Worm (Caenorhabditis elegans): ENCODE measurements around the gene sdc-3.

The sdc-3 gene

DNA sequence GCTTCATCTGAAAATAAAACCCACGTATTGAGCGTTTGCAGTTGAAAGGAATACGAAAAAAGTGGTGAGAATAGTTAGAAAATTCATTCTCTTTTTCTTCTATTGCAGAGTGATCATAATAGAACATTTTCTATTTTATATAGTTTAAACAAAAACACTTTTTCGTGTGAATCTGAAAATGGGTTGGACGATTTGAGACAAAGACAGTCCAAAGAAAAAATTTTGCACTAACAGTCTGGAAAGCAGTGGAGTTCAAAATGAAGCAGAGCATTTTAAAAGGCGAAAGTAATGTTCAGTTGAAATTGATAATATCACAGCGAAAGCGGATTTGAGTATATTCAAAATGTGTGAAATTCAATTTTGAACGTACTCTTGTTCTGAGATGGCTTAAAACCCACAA is 40.6 kb upstream of the sdc-3 start, which contains the start of gene C01G10.18:
TSS of gene C01G10.18 (minus strand) at position 101 of the 400 bp plus-strand sequence.
- no peak for TF ChIP-seq ztf-4 (tag; optimal IDR thresholded peaks at IDR 0.05)
- TF ChIP-seq nhr-12 (tag; optimal IDR thresholded peaks at IDR 0.05) = no peak
- TF ChIP-seq zag-1 (tag; optimal IDR thresholded peaks at IDR 0.05) = no peak
- no peak for TF ChIP-seq lin-11 (tag; optimal IDR thresholded peaks at IDR 0.05)
- TF ChIP-seq peb-1 (tag; optimal IDR thresholded peaks at IDR 0.05) = no peak
- no peak for TF ChIP-seq sem-4 (tag; optimal IDR thresholded peaks at IDR 0.05)
- TF ChIP-seq fos-1 (tag; optimal IDR thresholded peaks at IDR 0.05) = no peak
- TF ChIP-seq ama-1 (optimal IDR thresholded peaks at IDR 0.05) = no peak
- TF ChIP-seq elt-3 (tag; optimal IDR thresholded peaks at IDR 0.05) = no peak
- no peak for TF ChIP-seq C34F6.9 (tag; optimal IDR thresholded peaks at IDR 0.05)
- no peak for TF ChIP-seq nhr-77 (tag; optimal IDR thresholded peaks at IDR 0.05)
- TF ChIP-seq R02D3.7 (tag; optimal IDR thresholded peaks at IDR 0.05) = no peak
- no peak for TF ChIP-seq F13H6.1 (tag; optimal IDR thresholded peaks at IDR 0.05)
- TF ChIP-seq nhr-25 (tag; optimal IDR thresholded peaks at IDR 0.05) = no peak
- TF ChIP-seq ztf-1 (GFP tag; conservative IDR thresholded peaks at IDR 0.05) = no peak
- no peak for TF ChIP-seq crh-2 (tag; optimal IDR thresholded peaks at IDR 0.05)
- TF ChIP-seq lsy-2 (tag; optimal IDR thresholded peaks at IDR 0.05) = no peak
- TF ChIP-seq Y55F3AM.14 (GFP tag; optimal IDR thresholded peaks at IDR 0.05) = no peak
- no peak for TF ChIP-seq egl-27 (tag; optimal IDR thresholded peaks at IDR 0.05)
- TF ChIP-seq unc-62 (GFP tag; optimal IDR thresholded peaks at IDR 0.05) = no peak

ce11 chrV:15087207-15087706 is 39.2 kb upstream of the sdc-3 start, which contains the start of the genes C01G10.15 and C01G10.6:
Gene C01G10.15, minus strand, starts transcription at chrV:15087307.
Gene C01G10.6, plus strand, starts transcription at chrV:15087656.
- TF ChIP-seq peb-1 (tag; optimal IDR thresholded peaks at IDR 0.05) (no peak), ztf-11 (tag; optimal IDR thresholded peaks at IDR 0.05) (no peak), sma-9 (GFP tag; optimal IDR thresholded peaks at IDR 0.05) (peak; percentile 0), sma-9 (tag; optimal IDR thresholded peaks at IDR 0.05) (no peak), F13H6.1 (tag; optimal IDR thresholded peaks at IDR 0.05) (no peak)

ce11 chrV:15085335-15085800 is 37.4 kb upstream of the sdc-3 start, which contains the start of the genes ahsa-1 and C01G10.7:
Gene ahsa-1, minus strand, starts transcription at chrV:15085385.
Gene C01G10.7, plus strand, starts transcription at chrV:15085747.
- no peak for TF ChIP-seq unc-62 (GFP tag; optimal IDR thresholded peaks at IDR 0.05)
- TF ChIP-seq ceh-16 (tag; optimal IDR thresholded peaks at IDR 0.05) = peak; percentile 36
- peak; percentile 79 for TF ChIP-seq ztf-4 (tag; optimal IDR thresholded peaks at IDR 0.05)
- peak; percentile 78 for TF ChIP-seq nhr-129 (tag; optimal IDR thresholded peaks at IDR 0.05)
- TF ChIP-seq ztf-1 (GFP tag; conservative IDR thresholded peaks at IDR 0.05) = no peak
- TF ChIP-seq nhr-21 (tag; optimal IDR thresholded peaks at IDR 0.05) = no peak
- peak; percentile 76 to 93 for TF ChIP-seq lsy-2 (tag; optimal IDR thresholded peaks at IDR 0.05)
- peak; percentile 23 for TF ChIP-seq nhr-237 (tag; optimal IDR thresholded peaks at IDR 0.05)
- no peak for TF ChIP-seq unc-39 (tag; optimal IDR thresholded peaks at IDR 0.05)
- TF ChIP-seq F13H6.1 (tag; optimal IDR thresholded peaks at IDR 0.05) = peak; percentile 86
- TF ChIP-seq sma-3 (GFP tag; optimal IDR thresholded peaks at IDR 0.05) = peak; percentile 95
- TF ChIP-seq alr-1 (tag; optimal IDR thresholded peaks at IDR 0.05) = no peak
- TF ChIP-seq crh-2 (tag; optimal IDR thresholded peaks at IDR 0.05) = peak; percentile 94
- TF ChIP-seq elt-3 (tag; optimal IDR thresholded peaks at IDR 0.05) = no peak
- no peak for TF ChIP-seq nhr-10 (tag; optimal IDR thresholded peaks at IDR 0.05)
- TF ChIP-seq nhr-77 (tag; optimal IDR thresholded peaks at IDR 0.05) = peak; percentile 78
- TF ChIP-seq egl-27 (tag; optimal IDR thresholded peaks at IDR 0.05) = peak; percentile 52
- no peak for TF ChIP-seq ama-1 (optimal IDR thresholded peaks at IDR 0.05)
- peak; percentile 80 for TF ChIP-seq mab-5 (tag; optimal IDR thresholded peaks at IDR 0.05)
- TF ChIP-seq lin-39 (tag; optimal IDR thresholded peaks at IDR 0.05) = no peak
- TF ChIP-seq zag-1 (tag; optimal IDR thresholded peaks at IDR 0.05) = peak; percentile 30
- TF ChIP-seq sma-9 (GFP tag; optimal IDR thresholded peaks at IDR 0.05) = peak; percentile 88
- no peak for TF ChIP-seq sma-9 (tag; optimal IDR thresholded peaks at IDR 0.05)
- TF ChIP-seq snpc-4 (tag; optimal IDR thresholded peaks at IDR 0.05) = peak; percentile 81
- TF ChIP-seq nhr-6 (tag; optimal IDR thresholded peaks at IDR 0.05) = no peak
- TF ChIP-seq peb-1 (tag; optimal IDR thresholded peaks at IDR 0.05) = no peak
- peak; percentile 98 for TF ChIP-seq unc-55 (GFP tag; optimal IDR thresholded peaks at IDR 0.05)
- TF ChIP-seq nhr-23 (tag; optimal IDR thresholded peaks at IDR 0.05) = no peak
- no peak for TF ChIP-seq ztf-11 (tag; optimal IDR thresholded peaks at IDR 0.05)
- peak; percentile 88 for TF ChIP-seq R02D3.7 (tag; optimal IDR thresholded peaks at IDR 0.05)
- TF ChIP-seq mdl-1 (tag; optimal IDR thresholded peaks at IDR 0.05) = peak in 1 of 2 experiments; percentile 6
- TF ChIP-seq gmeb-1 (tag; optimal IDR thresholded peaks at IDR 0.05) = peak; percentile 81
- TF ChIP-seq lin-11 (tag; optimal IDR thresholded peaks at IDR 0.05) = peak; percentile 47
- TF ChIP-seq aly-2 (tag; optimal IDR thresholded peaks at IDR 0.05) = no peak
- TF ChIP-seq nhr-11 (tag; optimal IDR thresholded peaks at IDR 0.05) = no peak
- TF ChIP-seq skn-1 (tag; optimal IDR thresholded peaks at IDR 0.05) = peak; percentile 56
- peak; percentile 98 for TF ChIP-seq C34F6.9 (tag; optimal IDR thresholded peaks at IDR 0.05)
- TF ChIP-seq sem-4 (tag; optimal IDR thresholded peaks at IDR 0.05) = peak; percentile 76
- TF ChIP-seq ZK546.5 (tag; optimal IDR thresholded peaks at IDR 0.05) = peak; percentile 42
- no peak for TF ChIP-seq nhr-12 (tag; optimal IDR thresholded peaks at IDR 0.05)
- no peak for TF ChIP-seq dmd-4 (tag; optimal IDR thresholded peaks at IDR 0.05)
- no peak for TF ChIP-seq nhr-25 (tag; optimal IDR thresholded peaks at IDR 0.05)
- TF ChIP-seq mbf-1 (tag; optimal IDR thresholded peaks at IDR 0.05) = no peak
- TF ChIP-seq blmp-1 (tag; optimal IDR thresholded peaks at IDR 0.05; ENCODE audit: insufficient read depth) = peak; percentile 64
- peak; percentile 80 for TF ChIP-seq fos-1 (tag; optimal IDR thresholded peaks at IDR 0.05)
